Worm (Caenorhabditis elegans) whole organism, L4 larva: ENCODE data around the gene lmtr-3.

Experiments
- F49E8.2 ChIP-seq: sonication (generic microtip); optimal IDR thresholded peaks from 2 replicates; lab custom pipeline; 2016; ENCODE audit warnings: missing compliant biosample characterization, mild to moderate bottlenecking, missing genetic modification characterization, borderline replicate concordance
- R02D3.7 ChIP-seq: fragments of 150-350 bp; sonication (generic microtip); optimal IDR thresholded peaks from 3 replicates; lab custom pipeline; 2014; ENCODE audit warnings: missing biosample characterization, missing genetic modification characterization
- T20F7.1 ChIP-seq: fragments of 200-800 bp; sonication (Bioruptor generic); optimal IDR thresholded peaks from 2 replicates; lab custom pipeline; 2018; ENCODE audit warnings: mild to moderate bottlenecking, missing genetic modification characterization, missing compliant biosample characterization
- T26A8.4 ChIP-seq: fragments of 200-800 bp; sonication (Bioruptor generic); IDR thresholded peaks from 2 replicates; pipeline ENCODE4 v1.3.6; 2022; ENCODE audit warnings: missing genetic modification characterization, missing compliant biosample characterization
- Y105C5A.15 ChIP-seq: fragments of 200-800 bp; sonication (Bioruptor generic); IDR thresholded peaks from 2 replicates; pipeline ENCODE4 v1.3.6; 2022; ENCODE audit warnings: missing genetic modification characterization, missing compliant biosample characterization
- Y48G9A.11 ChIP-seq: fragments of 200-800 bp; sonication (Bioruptor generic); IDR thresholded peaks from 2 replicates; pipeline ENCODE4 v1.3.6; 2022; ENCODE audit warnings: missing genetic modification reagents, missing genetic modification characterization, missing compliant biosample characterization
- Y75B8A.6 ChIP-seq: fragments of 200-800 bp; sonication (Bioruptor generic); IDR thresholded peaks from 2 replicates; pipeline ENCODE4 v1.3.6; 2022; ENCODE audit warnings: missing genetic modification reagents, missing genetic modification characterization, missing compliant biosample characterization
- aha-1 ChIP-seq: fragments of 150-350 bp; peaks from one replicate; lab custom pipeline; 2014; ENCODE audit warnings: missing biosample characterization, missing genetic modification characterization
- ceh-20 ChIP-seq: fragments of 200-800 bp; sonication (Bioruptor generic); IDR thresholded peaks from 2 replicates; pipeline ENCODE4 v1.3.6; 2022; ENCODE audit warnings: missing genetic modification reagents, missing genetic modification characterization, missing compliant biosample characterization
- ceh-62 ChIP-seq: sonication (generic microtip); optimal IDR thresholded peaks from 2 replicates; lab custom pipeline; 2017; ENCODE audit warnings: missing biosample characterization, missing genetic modification characterization
- daf-12 ChIP-seq: fragments of 150-350 bp; optimal IDR thresholded peaks from 2 replicates; lab custom pipeline; 2014; ENCODE audit warnings: missing biosample characterization, missing genetic modification reagents, missing genetic modification characterization
- daf-16 ChIP-seq, 3 experiments: sonication (generic microtip); optimal IDR thresholded peaks; 2 replicates each; lab custom pipeline; 2016 to 2017; ENCODE audit warnings: missing genetic modification characterization in 3 of 3, missing genetic modification reagents in 3 of 3, mild to moderate bottlenecking in 2 of 3, missing compliant biosample characterization in 2 of 3, missing biosample characterization in 1 of 3, moderate library complexity in 1 of 3
- daf-19 ChIP-seq: fragments of 200-800 bp; sonication (Bioruptor generic); conservative IDR thresholded peaks from 2 replicates; pipeline ENCODE4 v1.3.6; 2022; ENCODE audit warnings: missing genetic modification characterization, missing compliant biosample characterization
- dmd-6 ChIP-seq: fragments of 200-800 bp; sonication (Bioruptor generic); IDR thresholded peaks from 2 replicates; pipeline ENCODE4 v1.3.6; 2022; ENCODE audit warnings: missing genetic modification reagents, missing genetic modification characterization, missing compliant biosample characterization
- dpl-1 ChIP-seq: fragments of 150-350 bp; optimal IDR thresholded peaks from 2 replicates; lab custom pipeline; 2014; ENCODE audit warnings: missing biosample characterization, missing genetic modification reagents, missing genetic modification characterization
- dve-1 ChIP-seq: sonication (generic microtip); optimal IDR thresholded peaks from 2 replicates; lab custom pipeline; 2017; ENCODE audit warnings: antibody characterized with exemption, mild to moderate bottlenecking, missing genetic modification characterization, missing compliant biosample characterization; ENCODE audit not compliant: insufficient read depth
- gei-8 ChIP-seq: fragments of 200-800 bp; sonication (Bioruptor generic); optimal IDR thresholded peaks from 2 replicates; lab custom pipeline; 2018; ENCODE audit warnings: mild to moderate bottlenecking, missing genetic modification characterization, missing compliant biosample characterization
- hlh-11 ChIP-seq: fragments of 200-800 bp; sonication (Bioruptor generic); optimal IDR thresholded peaks from 2 replicates; lab custom pipeline; 2018; ENCODE audit warnings: mild to moderate bottlenecking, missing genetic modification characterization, missing compliant biosample characterization
- jun-1 ChIP-seq: fragments of 150-350 bp; optimal IDR thresholded peaks from 2 replicates; lab custom pipeline; 2014; ENCODE audit warnings: missing biosample characterization, missing genetic modification reagents, missing genetic modification characterization
- lin-38 ChIP-seq: fragments of 200-800 bp; sonication (Bioruptor generic); IDR thresholded peaks from 2 replicates; pipeline ENCODE4 v1.3.6; 2022; ENCODE audit warnings: missing genetic modification reagents, missing genetic modification characterization, missing compliant biosample characterization
- lsy-2 ChIP-seq, 2 experiments: fragments of 150-350 bp in 1 of 2; sonication (generic microtip) in 1 of 2; optimal IDR thresholded peaks; 2 replicates each; lab custom pipeline; 2014 to 2017; ENCODE audit warnings: missing biosample characterization in 2 of 2, missing genetic modification characterization in 2 of 2
- madf-5 ChIP-seq, 2 experiments: fragments of 200-800 bp; sonication (Bioruptor generic); IDR thresholded peaks; 2 replicates each; pipeline ENCODE4 v1.3.6; 2022; ENCODE audit warnings: missing compliant biosample characterization in 2 of 2, missing genetic modification characterization in 2 of 2
- mdl-1 ChIP-seq, 2 experiments: fragments of 150-350 bp in 1 of 2; sonication (generic microtip) in 1 of 2; optimal IDR thresholded peaks; 2 replicates each; lab custom pipeline; 2014 to 2017; ENCODE audit warnings: missing biosample characterization in 2 of 2, missing genetic modification characterization in 2 of 2
- mdt-29 ChIP-seq: fragments of 200-800 bp; sonication (Bioruptor generic); IDR thresholded peaks from 2 replicates; pipeline ENCODE4 v1.3.6; 2022; ENCODE audit warnings: missing genetic modification reagents, missing genetic modification characterization, missing compliant biosample characterization
- mes-2 ChIP-seq: sonication (generic microtip); optimal IDR thresholded peaks from 2 replicates; lab custom pipeline; 2016; ENCODE audit warnings: missing genotype, mild to moderate bottlenecking, missing genetic modification characterization, missing compliant biosample characterization; ENCODE audit not compliant: poor library complexity, severe bottlenecking
- mxl-3 ChIP-seq: fragments of 200-800 bp; sonication (Bioruptor generic); optimal IDR thresholded peaks from 2 replicates; lab custom pipeline; 2018; ENCODE audit warnings: mild to moderate bottlenecking, missing genetic modification characterization, missing compliant biosample characterization
- nhr-10 ChIP-seq: fragments of 150-350 bp; optimal IDR thresholded peaks from 2 replicates; lab custom pipeline; 2014; ENCODE audit warnings: missing biosample characterization, missing genetic modification characterization
- nhr-11 ChIP-seq: fragments of 150-350 bp; optimal IDR thresholded peaks from 2 replicates; lab custom pipeline; 2014; ENCODE audit warnings: missing biosample characterization, missing genetic modification characterization
- nhr-111 ChIP-seq: fragments of 200-800 bp; sonication (Bioruptor generic); optimal IDR thresholded peaks from 2 replicates; lab custom pipeline; 2018; ENCODE audit warnings: mild to moderate bottlenecking, missing genetic modification characterization, missing compliant biosample characterization
- nhr-237 ChIP-seq: sonication (generic microtip); optimal IDR thresholded peaks from 2 replicates; lab custom pipeline; 2017; ENCODE audit warnings: missing biosample characterization, missing genetic modification characterization
- nhr-25 ChIP-seq: sonication (generic microtip); optimal IDR thresholded peaks from 2 replicates; lab custom pipeline; 2017; ENCODE audit warnings: missing genetic modification characterization, mild to moderate bottlenecking, missing compliant biosample characterization, antibody characterized with exemption, moderate library complexity, borderline replicate concordance; ENCODE audit not compliant: insufficient read depth
- nhr-41 ChIP-seq: fragments of 200-800 bp; sonication (Bioruptor generic); IDR thresholded peaks from 2 replicates; pipeline ENCODE4 v1.3.6; 2022; ENCODE audit warnings: missing genetic modification reagents, missing genetic modification characterization, missing compliant biosample characterization
- nhr-48 ChIP-seq: sonication (generic microtip); optimal IDR thresholded peaks from 2 replicates; lab custom pipeline; 2016; ENCODE audit warnings: mild to moderate bottlenecking, missing genetic modification characterization, missing compliant biosample characterization
- nhr-77 ChIP-seq: fragments of 150-350 bp; optimal IDR thresholded peaks from 2 replicates; lab custom pipeline; 2014; ENCODE audit warnings: missing biosample characterization, missing genetic modification characterization
- pha-4 ChIP-seq, 2 experiments: fragments of 150-350 bp in 1 of 2; fragments of 200-800 bp in 1 of 2; sonication (Bioruptor generic) in 1 of 2; IDR thresholded peaks in 1 of 2; optimal IDR thresholded peaks in 1 of 2; 2 replicates each; pipeline versions ENCODE4 v1.3.6 to Lab custom; 2014 to 2022; ENCODE audit warnings: missing genetic modification characterization in 2 of 2, missing genetic modification reagents in 2 of 2, missing biosample characterization in 1 of 2, missing compliant biosample characterization in 1 of 2
- saeg-2 ChIP-seq: fragments of 200-800 bp; sonication (Bioruptor generic); IDR thresholded peaks from 2 replicates; pipeline ENCODE4 v1.3.6; 2022; ENCODE audit warnings: missing genetic modification reagents, missing genetic modification characterization, missing compliant biosample characterization
- snpc-1.2 ChIP-seq: fragments of 200-800 bp; sonication (Bioruptor generic); IDR thresholded peaks from 2 replicates; pipeline ENCODE4 v1.3.6; 2022; ENCODE audit warnings: missing genetic modification reagents, missing genetic modification characterization, missing compliant biosample characterization
- tra-1 ChIP-seq: fragments of 200-800 bp; sonication (Bioruptor generic); IDR thresholded peaks from 2 replicates; pipeline ENCODE4 v1.3.6; 2022; ENCODE audit warnings: missing genetic modification reagents, missing genetic modification characterization, missing compliant biosample characterization
- vab-7 ChIP-seq: fragments of 200-800 bp; sonication (Bioruptor generic); IDR thresholded peaks from 2 replicates; pipeline ENCODE4 v1.3.6; 2022; ENCODE audit warnings: missing genetic modification reagents, missing genetic modification characterization, missing compliant biosample characterization
- zfp-2 ChIP-seq: sonication (generic microtip); optimal IDR thresholded peaks from 2 replicates; lab custom pipeline; 2016; ENCODE audit warnings: mild to moderate bottlenecking, missing genetic modification characterization, missing compliant biosample characterization
- zfp-3 ChIP-seq: fragments of 200-800 bp; sonication (Bioruptor generic); conservative IDR thresholded peaks from 2 replicates; pipeline ENCODE4 v1.3.6; 2022; ENCODE audit warnings: missing genetic modification reagents, missing genetic modification characterization, missing compliant biosample characterization
- zip-11 ChIP-seq: fragments of 200-800 bp; sonication (Bioruptor generic); IDR thresholded peaks from 2 replicates; pipeline ENCODE4 v1.3.6; 2022; ENCODE audit warnings: missing genetic modification characterization, missing compliant biosample characterization
- ztf-11 ChIP-seq: fragments of 150-350 bp; optimal IDR thresholded peaks from 2 replicates; lab custom pipeline; 2014; ENCODE audit warnings: missing biosample characterization, missing genetic modification characterization

The lmtr-3 gene

ce11 chrV:11113041-11113574 lies 10.9 kb upstream of the lmtr-3 start, which contains the start of gene erfa-3 (continued):
- TF ChIP-seq saeg-2 (GFP tag; lab: Robert Waterston, UW): no peak
- TF ChIP-seq nhr-11 (tag; lab: Kevin White, UChicago): no peak
- TF ChIP-seq nhr-41 (GFP tag; lab: Robert Waterston, UW): no peak

ce11 chrV:11113607-11114006 lies 10.4 kb upstream of the lmtr-3 start, which contains the start of gene math-33:
TSS of gene math-33 (plus strand) at chrV:11113907.
- TF ChIP-seq nhr-10 (no peak), ceh-20 (GFP tag; lab: Robert Waterston, UW) (no peak), madf-5 (GFP tag; IDR thresholded peaks at IDR 0.05; lab: Robert Waterston, UW) (no peak), daf-19 (GFP tag; lab: Robert Waterston, UW) (no peak), daf-12 (tag; lab: Kevin White, UChicago) (no peak), zip-11 (GFP tag; lab: Robert Waterston, UW) (no peak)

ce11 chrV:11118179-11118725 lies 5.7 kb upstream of the lmtr-3 start:
- TF ChIP-seq hlh-11 (tag; lab: Kevin White, UChicago): no peak
- peak; percentile 35; the same call in 1 of the 2 replicates for TF ChIP-seq lin-38 (GFP tag; lab: Robert Waterston, UW)
- 0 out of 2 replicates have a peak, but pooled peaks have one; percentile 10 for TF ChIP-seq tra-1 (GFP tag; lab: Robert Waterston, UW)
- TF ChIP-seq pha-4 (GFP tag; IDR thresholded peaks at IDR 0.05; lab: Robert Waterston, UW): no peak
- TF ChIP-seq pha-4 (tag; optimal IDR thresholded peaks at IDR 0.05; lab: Kevin White, UChicago): no peak
- TF ChIP-seq dpl-1 (GFP tag; lab: Kevin White, UChicago): no peak
- peak; percentile 84 for TF ChIP-seq aha-1
- TF ChIP-seq R02D3.7 (tag; lab: Kevin White, UChicago): no peak
- TF ChIP-seq zfp-2: no peak
- peak; percentile 14 for TF ChIP-seq nhr-25
- peak; percentile 78; the same call in 1 of the 2 replicates for TF ChIP-seq zfp-3
- peak; percentile 5 for TF ChIP-seq dve-1
- TF ChIP-seq nhr-77 (tag; lab: Kevin White, UChicago): peak; percentile 31
- TF ChIP-seq T26A8.4: 0 out of 2 replicates have a peak, but pooled peaks have one; percentile 42
- peak; percentile 23 for TF ChIP-seq mes-2 (tag; lab: Kevin White, UChicago)
- TF ChIP-seq lsy-2 (tag; optimal IDR thresholded peaks at IDR 0.05; lab: Kevin White, UChicago): peak in 1 of 2 experiments; percentile 17
- TF ChIP-seq daf-16 (GFP tag; optimal IDR thresholded peaks at IDR 0.05; lab: Kevin White, UChicago): peak in 1 of 2 experiments; percentile 14
- peak; percentile 28 for TF ChIP-seq daf-16 (tag; optimal IDR thresholded peaks at IDR 0.05; lab: Kevin White, UChicago)
- no peak for TF ChIP-seq vab-7 (GFP tag; lab: Robert Waterston, UW)
- TF ChIP-seq T20F7.1 (GFP tag; lab: Kevin White, UChicago): peak; percentile 32

ce11 chrV:11119294-11119755 lies 4.7 kb upstream of the lmtr-3 start, which contains the start of gene scb-1:
TSS of gene scb-1 (minus strand) at chrV:11119705.
- TF ChIP-seq mdt-29 (GFP tag; lab: Robert Waterston, UW): 0 out of 2 replicates have a peak, but pooled peaks have one; percentile 20
- TF ChIP-seq mdl-1 (tag; optimal IDR thresholded peaks at IDR 0.05; lab: Kevin White, UChicago): no peak
- no peak for TF ChIP-seq gei-8 (GFP tag; lab: Kevin White, UChicago)
- peak; percentile 38 for TF ChIP-seq nhr-111
- no peak for TF ChIP-seq zip-11 (GFP tag; lab: Robert Waterston, UW)
- no peak for TF ChIP-seq R02D3.7 (tag; lab: Kevin White, UChicago)
- no peak for TF ChIP-seq nhr-48 (tag; lab: Kevin White, UChicago)
- TF ChIP-seq snpc-1.2 (GFP tag; lab: Robert Waterston, UW): no peak
- no peak for TF ChIP-seq ztf-11 (tag; lab: Kevin White, UChicago)
- TF ChIP-seq mes-2 (tag; lab: Kevin White, UChicago): no peak
- no peak for TF ChIP-seq ceh-62 (tag; lab: Kevin White, UChicago)
- no peak for TF ChIP-seq dmd-6 (GFP tag; lab: Robert Waterston, UW)
- no peak for TF ChIP-seq Y75B8A.6 (GFP tag; lab: Robert Waterston, UW)
- TF ChIP-seq Y48G9A.11 (GFP tag; lab: Robert Waterston, UW): no peak
- no peak for TF ChIP-seq jun-1
- TF ChIP-seq Y105C5A.15 (GFP tag; lab: Robert Waterston, UW): no peak
- TF ChIP-seq nhr-25: no peak
- no peak for TF ChIP-seq nhr-237 (tag; lab: Kevin White, UChicago)
- TF ChIP-seq F49E8.2: no peak
- TF ChIP-seq mxl-3 (GFP tag; lab: Kevin White, UChicago): no peak
- peak; percentile 30; the same call in 1 of the 2 replicates for TF ChIP-seq T26A8.4
